Worm (Caenorhabditis elegans) whole organism, mixed stage, embryonic: ENCODE data around the gene dhs-29.

Source experiments
- blmp-1 ChIP-seq: fragments of 150-350 bp; optimal IDR thresholded peaks from 2 replicates; lab custom pipeline; 2014; ENCODE audit warnings: missing biosample characterization, missing genetic modification characterization
- ceh-43 ChIP-seq: fragments of 200-800 bp; sonication (Bioruptor generic); optimal IDR thresholded peaks from 2 replicates; lab custom pipeline; 2018; ENCODE audit warnings: mild to moderate bottlenecking, missing genetic modification characterization, moderate library complexity, missing compliant biosample characterization
- ces-1 ChIP-seq: fragments of 150-350 bp; optimal IDR thresholded peaks from 2 replicates; lab custom pipeline; 2014; ENCODE audit warnings: missing biosample characterization, missing genetic modification reagents, missing genetic modification characterization
- lin-13 ChIP-seq: fragments of 150-350 bp; optimal IDR thresholded peaks from 2 replicates; lab custom pipeline; 2014; ENCODE audit warnings: missing biosample characterization, missing genetic modification characterization
- lsy-2 ChIP-seq: fragments of 150-350 bp; optimal IDR thresholded peaks from 2 replicates; lab custom pipeline; 2014; ENCODE audit warnings: missing biosample characterization, missing genetic modification characterization
- nhr-12 ChIP-seq: fragments of 150-350 bp; optimal IDR thresholded peaks from 2 replicates; lab custom pipeline; 2014; ENCODE audit warnings: missing biosample characterization, missing genetic modification characterization
- nhr-2 ChIP-seq: fragments of 150-350 bp; optimal IDR thresholded peaks from 2 replicates; lab custom pipeline; 2014; ENCODE audit warnings: missing biosample characterization, missing genetic modification characterization
- nhr-28 ChIP-seq: fragments of 150-350 bp; optimal IDR thresholded peaks from 2 replicates; lab custom pipeline; 2014; ENCODE audit warnings: missing biosample characterization, missing genetic modification characterization

DNA sequence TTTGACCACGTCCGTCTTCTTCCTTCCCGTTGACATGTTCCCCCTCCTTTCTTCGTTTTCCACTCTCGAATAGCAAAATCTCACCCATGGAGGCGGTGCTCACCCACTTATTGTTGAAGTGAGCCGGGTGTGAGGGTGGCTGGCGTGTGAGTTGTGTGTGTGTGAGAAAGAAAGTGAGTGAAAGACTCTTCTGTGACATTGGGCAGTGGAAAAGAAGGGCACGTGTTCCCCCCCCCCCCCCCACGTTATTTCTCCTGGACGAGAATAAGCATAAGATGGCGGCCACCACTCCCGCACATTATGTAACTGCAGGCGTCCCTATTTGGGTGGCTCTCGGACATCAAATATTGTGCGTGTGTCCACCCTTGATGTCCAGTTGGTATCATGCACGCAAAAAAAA lies 45.5 kb upstream of the dhs-29 start:
- peak; percentile 4 for TF ChIP-seq ces-1
- TF ChIP-seq nhr-2: no peak
- TF ChIP-seq lin-13 (tag; lab: Kevin White, UChicago): no peak
- TF ChIP-seq ceh-43 (GFP tag; lab: Kevin White, UChicago): no peak
- no peak for TF ChIP-seq nhr-28 (tag; lab: Kevin White, UChicago)
- TF ChIP-seq lsy-2 (tag; lab: Kevin White, UChicago): no peak
- TF ChIP-seq blmp-1 (tag; lab: Kevin White, UChicago): no peak
- TF ChIP-seq nhr-12: no peak
